Fruit fly (Drosophila melanogaster) whole organism, wandering third instar larva: ENCODE data around the gene CG1910.

Experiments
- Abd-B ChIP-seq: fragments of >200 bp; optimal IDR thresholded peaks from 2 replicates; lab custom pipeline; 2017; ENCODE audit warnings: missing biosample characterization, missing genetic modification characterization
- Dfd ChIP-seq: fragments of >200 bp; optimal IDR thresholded peaks from 2 replicates; lab custom pipeline; 2017; ENCODE audit warnings: missing biosample characterization, missing genetic modification characterization
- HLH106 ChIP-seq: fragments of 200-800 bp; optimal IDR thresholded peaks from 3 replicates; lab custom pipeline; 2019; ENCODE audit warnings: missing biosample characterization, mild to moderate bottlenecking, missing genetic modification characterization, moderate library complexity
- N ChIP-seq: fragments of >200 bp; optimal IDR thresholded peaks from 2 replicates; lab custom pipeline; 2018; ENCODE audit warnings: missing biosample characterization, missing external identifiers, missing genetic modification characterization
- OdsH ChIP-seq: fragments of 200-800 bp; sonication (Bioruptor generic); optimal IDR thresholded peaks from 2 replicates; lab custom pipeline; 2016; ENCODE audit warnings: missing biosample characterization, mild to moderate bottlenecking, missing genetic modification characterization
- Vsx2 ChIP-seq: fragments of 200-300, 225-300 bp; sonication (Bioruptor generic); optimal IDR thresholded peaks from 2 replicates; lab custom pipeline; 2018; ENCODE audit warnings: missing biosample characterization, missing genetic modification characterization; ENCODE audit not compliant: partially characterized antibody
- h ChIP-seq: fragments of 200-800 bp; sonication (Bioruptor generic); optimal IDR thresholded peaks from 3 replicates; lab custom pipeline; 2016; ENCODE audit warnings: missing biosample characterization, mild to moderate bottlenecking, missing genetic modification characterization
- lola ChIP-seq: fragments of >200 bp; optimal IDR thresholded peaks from 2 replicates; lab custom pipeline; 2017; ENCODE audit warnings: missing biosample characterization, missing genetic modification characterization
- pan ChIP-seq: fragments of >200 bp; optimal IDR thresholded peaks from 2 replicates; lab custom pipeline; 2017
- psq ChIP-seq: fragments of 200-800 bp; sonication (Bioruptor generic); optimal IDR thresholded peaks from 3 replicates; lab custom pipeline; 2017; ENCODE audit warnings: missing biosample characterization, mild to moderate bottlenecking, missing genetic modification characterization, moderate library complexity
- sage ChIP-seq: fragments of 200-800 bp; sonication (Bioruptor generic); optimal IDR thresholded peaks from 2 replicates; lab custom pipeline; 2016; ENCODE audit warnings: missing biosample characterization, mild to moderate bottlenecking, missing genetic modification characterization
- sv ChIP-seq: fragments of 200-800 bp; sonication (Bioruptor generic); optimal IDR thresholded peaks from 3 replicates; lab custom pipeline; 2016; ENCODE audit warnings: missing biosample characterization, missing genetic modification characterization
- usp ChIP-seq: fragments of >200 bp; optimal IDR thresholded peaks from 2 replicates; lab custom pipeline; 2017; ENCODE audit warnings: missing biosample characterization, missing genetic modification characterization
- woc ChIP-seq: sonication (Bioruptor generic); optimal IDR thresholded peaks from 2 replicates; lab custom pipeline; 2016; ENCODE audit warnings: missing biosample characterization, mild to moderate bottlenecking, missing genetic modification characterization

- TF ChIP-seq woc (GFP tag; lab: Kevin White, UChicago): no peak
- TF ChIP-seq Dfd (GFP tag; lab: Kevin White, UChicago): no peak
- no peak for TF ChIP-seq h (GFP tag; lab: Kevin White, UChicago)
- no peak for TF ChIP-seq HLH106
- TF ChIP-seq sage (GFP tag; lab: Kevin White, UChicago): no peak
- TF ChIP-seq pan (lab: Kevin White, UChicago): no peak
- TF ChIP-seq Vsx2: no peak
- TF ChIP-seq sv (GFP tag; lab: Kevin White, UChicago): no peak
- TF ChIP-seq usp (GFP tag; lab: Kevin White, UChicago): no peak
- TF ChIP-seq OdsH (GFP tag; lab: Kevin White, UChicago): no peak
- TF ChIP-seq N (GFP tag; lab: Kevin White, UChicago): no peak
- no peak for TF ChIP-seq lola
- TF ChIP-seq Abd-B (GFP tag; lab: Kevin White, UChicago): no peak
- no peak for TF ChIP-seq psq (GFP tag; lab: Kevin White, UChicago)
Observed at dm6 chr3R:31767528-31767927, 20.1 kb downstream of the CG1910 start.
